Fruit fly (Drosophila melanogaster): ENCODE measurements around the gene nom.

The nom gene

DNA sequence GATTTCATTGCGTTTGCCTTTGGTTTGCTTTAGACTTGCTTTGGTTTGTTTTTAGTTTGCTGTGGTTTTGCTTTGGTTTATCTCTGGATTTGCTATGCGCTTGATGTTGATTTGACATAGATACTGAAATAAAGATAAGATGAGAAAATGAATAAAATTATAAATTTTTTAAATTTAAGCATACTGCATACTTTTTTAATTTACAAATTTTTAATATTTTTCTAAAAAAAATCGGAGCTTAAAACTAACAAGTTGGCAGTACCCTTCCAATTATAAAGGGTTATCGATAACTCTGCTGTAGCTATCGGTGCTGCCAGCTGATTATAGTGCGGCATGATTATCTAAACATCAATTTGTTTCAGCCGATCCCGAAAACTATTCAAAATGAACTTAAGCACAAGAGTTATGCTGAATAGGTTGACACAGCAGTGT is 49.2 kb upstream of the nom start, which contains the start of gene mRpL19 (continued):
- TF ChIP-seq CG18011 (GFP tag; optimal IDR thresholded peaks at IDR 0.05) (no peak), vvl (GFP tag; IDR thresholded peaks at IDR 0.05) (no peak), CrebB (tag; optimal IDR thresholded peaks at IDR 0.05) (no peak), Rfx (GFP tag; IDR thresholded peaks at IDR 0.05) (no peak), CG12219 (GFP tag; optimal IDR thresholded peaks at IDR 0.05) (no peak), Antp (GFP tag; optimal IDR thresholded peaks at IDR 0.05) (no peak), CHES-1-like (GFP tag; optimal IDR thresholded peaks at IDR 0.05) (no peak), Dp (GFP tag; optimal IDR thresholded peaks at IDR 0.05) (peak; percentile 31), CG8290 (GFP tag; optimal IDR thresholded peaks at IDR 0.05) (peak; percentile 45), CG8290 (tag; optimal IDR thresholded peaks at IDR 0.05) (no peak), CG8944 (GFP tag; optimal IDR thresholded peaks at IDR 0.05) (no peak), Gug (GFP tag; IDR thresholded peaks at IDR 0.05) (no peak), tio (GFP tag; optimal IDR thresholded peaks at IDR 0.05) (no peak), nmo (GFP tag; optimal IDR thresholded peaks at IDR 0.05) (peak; percentile 52), CTCF (GFP tag; optimal IDR thresholded peaks at IDR 0.05) (no peak), her (GFP tag; optimal IDR thresholded peaks at IDR 0.05) (no peak), Deaf1 (tag; optimal IDR thresholded peaks at IDR 0.05) (no peak), CG2678 (tag; optimal IDR thresholded peaks at IDR 0.05) (peak; percentile 63), CG13894 (tag; optimal IDR thresholded peaks at IDR 0.05) (peak; percentile 43), E2f2 (GFP tag; IDR thresholded peaks at IDR 0.05) (peak; percentile 50), jigr1 (GFP tag; IDR thresholded peaks at IDR 0.05) (peak; percentile 53; the same call in 1 of the 3 replicates), dmrt11E (tag; optimal IDR thresholded peaks at IDR 0.05) (peak; percentile 34), wor (GFP tag; IDR thresholded peaks at IDR 0.05) (no peak), HmgD (GFP tag; optimal IDR thresholded peaks at IDR 0.05) (no peak), otp (GFP tag; IDR thresholded peaks at IDR 0.05) (no peak), Hr3 (GFP tag; optimal IDR thresholded peaks at IDR 0.05) (peak; percentile 18), nau (GFP tag; optimal IDR thresholded peaks at IDR 0.05) (no peak), CG6765 (GFP tag; optimal IDR thresholded peaks at IDR 0.05) (no peak), Atf6 (GFP tag; IDR thresholded peaks at IDR 0.05) (no peak), Ets97D (GFP tag; optimal IDR thresholded peaks at IDR 0.05) (peak; percentile 9), CG15479 (GFP tag; optimal IDR thresholded peaks at IDR 0.05) (no peak), CG8924 (tag; optimal IDR thresholded peaks at IDR 0.05) (peak; percentile 71), hkb (optimal IDR thresholded peaks at IDR 0.05) (no peak), hkb (GFP tag; IDR thresholded peaks at IDR 0.05) (peak; percentile 38; the same call in 1 of the 2 replicates), unc-4 (GFP tag; IDR thresholded peaks at IDR 0.05; ENCODE audit: partially characterized antibody) (peak; percentile 70), Sox102F (GFP tag; optimal IDR thresholded peaks at IDR 0.05) (peak; percentile 22), CG3163 (GFP tag; optimal IDR thresholded peaks at IDR 0.05) (no peak), esg (GFP tag; conservative IDR thresholded peaks at IDR 0.05) (no peak), ftz-f1 (GFP tag; optimal IDR thresholded peaks at IDR 0.05) (no peak), pnt (GFP tag; optimal IDR thresholded peaks at IDR 0.05) (no peak), CG7357 (GFP tag; IDR thresholded peaks at IDR 0.05) (no peak), Oaz (GFP tag; IDR thresholded peaks at IDR 0.05) (no peak), CG14667 (GFP tag; IDR thresholded peaks at IDR 0.05) (no peak), CG32772 (GFP tag; IDR thresholded peaks at IDR 0.05) (no peak), CG8089 (GFP tag; optimal IDR thresholded peaks at IDR 0.05) (no peak), CG17385 (GFP tag; optimal IDR thresholded peaks at IDR 0.05) (peak; percentile 50), HLH4C (GFP tag; IDR thresholded peaks at IDR 0.05; ENCODE audit: partially characterized antibody) (peak; percentile 67), CG31441 (GFP tag; IDR thresholded peaks at IDR 0.05) (peak; percentile 72), CG12236 (GFP tag; optimal IDR thresholded peaks at IDR 0.05) (no peak), CG18619 (GFP tag; optimal IDR thresholded peaks at IDR 0.05) (no peak), caup (GFP tag; optimal IDR thresholded peaks at IDR 0.05; ENCODE audit: severe bottlenecking) (peak; percentile 0), CG31388 (GFP tag; optimal IDR thresholded peaks at IDR 0.05) (no peak), vfl (GFP tag; optimal IDR thresholded peaks at IDR 0.05) (no peak)

Data from whole organism, embryonic.